Fruit fly (Drosophila melanogaster) whole organism, embryonic: ENCODE measurements around the gene CG10947.

Experiments
- Atf6 ChIP-seq: fragments of 200-800 bp; sonication (Bioruptor generic); IDR thresholded peaks from 2 replicates; pipeline ENCODE4 v1.3.6; 2022; ENCODE audit warnings: missing biosample characterization, missing genetic modification characterization
- CG1024 ChIP-seq: fragments of 200-800 bp; sonication (Bioruptor generic); IDR thresholded peaks from 2 replicates; pipeline ENCODE4 v1.3.6; 2022; ENCODE audit warnings: missing biosample characterization, missing genetic modification characterization
- CG12104 ChIP-seq: fragments of 200-800 bp; sonication (Bioruptor generic); optimal IDR thresholded peaks from 3 replicates; lab custom pipeline; 2016; ENCODE audit warnings: missing biosample characterization, missing genetic modification characterization
- CG1233 ChIP-seq: fragments of 200-800 bp; sonication (Bioruptor generic); optimal IDR thresholded peaks from 4 replicates; lab custom pipeline; 2018; ENCODE audit warnings: missing biosample characterization, mild to moderate bottlenecking, missing genetic modification characterization
- CG12659 ChIP-seq: fragments of 200-800 bp; sonication (Bioruptor generic); optimal IDR thresholded peaks from 3 replicates; lab custom pipeline; 2017; ENCODE audit warnings: mild to moderate bottlenecking, missing biosample characterization, missing genetic modification reagents, missing genetic modification characterization
- CG13894 ChIP-seq: fragments of 200-800 bp; sonication (Bioruptor generic); optimal IDR thresholded peaks from 3 replicates; lab custom pipeline; 2018; ENCODE audit warnings: missing biosample characterization, mild to moderate bottlenecking, missing genetic modification characterization, moderate library complexity
- CG14014 ChIP-seq: fragments of 200-800 bp; sonication (Bioruptor generic); IDR thresholded peaks from 2 replicates; pipeline ENCODE4 v1.3.6; 2022; ENCODE audit warnings: missing biosample characterization, missing genetic modification characterization
- CG15479 ChIP-seq: fragments of 200-800 bp; sonication (Bioruptor generic); optimal IDR thresholded peaks from 3 replicates; lab custom pipeline; 2019; ENCODE audit warnings: missing biosample characterization, mild to moderate bottlenecking, missing genetic modification characterization, moderate library complexity
- CG17186 ChIP-seq: fragments of 200-800 bp; sonication (Bioruptor generic); optimal IDR thresholded peaks from 3 replicates; lab custom pipeline; 2017; ENCODE audit warnings: missing biosample characterization, missing genetic modification reagents, missing genetic modification characterization
- CG33557 ChIP-seq: fragments of 200-800 bp; sonication (Bioruptor generic); optimal IDR thresholded peaks from 2 replicates; lab custom pipeline; 2019; ENCODE audit warnings: missing biosample characterization, mild to moderate bottlenecking, missing genetic modification characterization, moderate library complexity
- CG3407 ChIP-seq: fragments of 200-800 bp; sonication (Bioruptor generic); optimal IDR thresholded peaks from 2 replicates; lab custom pipeline; 2018; ENCODE audit warnings: missing biosample characterization, mild to moderate bottlenecking, missing genetic modification characterization
- CG34376 ChIP-seq: fragments of 200-800 bp; sonication (Bioruptor generic); optimal IDR thresholded peaks from 2 replicates; lab custom pipeline; 2018; ENCODE audit warnings: missing biosample characterization, mild to moderate bottlenecking, missing genetic modification characterization
- CG3838 ChIP-seq: fragments of 200-800 bp; sonication (Bioruptor generic); optimal IDR thresholded peaks from 3 replicates; lab custom pipeline; 2016; ENCODE audit warnings: missing biosample characterization, missing genetic modification characterization
- CG3995 ChIP-seq: fragments of 200-800 bp; sonication (Bioruptor generic); optimal IDR thresholded peaks from 3 replicates; lab custom pipeline; 2016; ENCODE audit warnings: missing biosample characterization, missing genetic modification characterization
- CG4617 ChIP-seq: fragments of 200-800 bp; sonication (Bioruptor generic); optimal IDR thresholded peaks from 3 replicates; lab custom pipeline; 2016; ENCODE audit warnings: missing biosample characterization, missing genetic modification characterization, borderline replicate concordance
- CG7786 ChIP-seq: fragments of 200-800 bp; sonication (Bioruptor generic); optimal IDR thresholded peaks from 2 replicates; lab custom pipeline; 2016; ENCODE audit warnings: missing biosample characterization, missing genetic modification characterization
- CG7839 ChIP-seq: fragments of 200-800 bp; sonication (Bioruptor generic); optimal IDR thresholded peaks from 3 replicates; lab custom pipeline; 2018; ENCODE audit warnings: missing biosample characterization, mild to moderate bottlenecking, missing genetic modification characterization, moderate library complexity
- CG8388 ChIP-seq: fragments of 200-800 bp; sonication (Bioruptor generic); optimal IDR thresholded peaks from 2 replicates; lab custom pipeline; 2019; ENCODE audit warnings: missing biosample characterization, mild to moderate bottlenecking, missing genetic modification characterization, moderate library complexity
- CG9797 ChIP-seq: fragments of 200-800 bp; sonication (Bioruptor generic); optimal IDR thresholded peaks from 3 replicates; lab custom pipeline; 2018; ENCODE audit warnings: missing biosample characterization, mild to moderate bottlenecking, missing genetic modification characterization
- Doc3 ChIP-seq: fragments of 200-800 bp; sonication (Bioruptor generic); IDR thresholded peaks from 3 replicates; pipeline ENCODE4 v1.3.6; 2022; ENCODE audit warnings: missing biosample characterization, missing genetic modification characterization; ENCODE audit not compliant: partially characterized antibody
- E2f2 ChIP-seq: fragments of 200-800 bp; sonication (Bioruptor generic); IDR thresholded peaks from 2 replicates; pipeline ENCODE4 v1.3.6; 2022; ENCODE audit warnings: missing biosample characterization, missing genetic modification characterization
- ERR ChIP-seq: fragments of 200-800 bp; sonication (Bioruptor generic); optimal IDR thresholded peaks from 2 replicates; lab custom pipeline; 2016; ENCODE audit warnings: missing biosample characterization, missing genetic modification characterization
- Gsc ChIP-seq: fragments of 200-800 bp; sonication (Bioruptor generic); IDR thresholded peaks from 2 replicates; pipeline ENCODE4 v1.3.6; 2022; ENCODE audit warnings: missing biosample characterization, missing genetic modification characterization
- Hr3 ChIP-seq: fragments of 200-800 bp; sonication (Bioruptor generic); optimal IDR thresholded peaks from 3 replicates; lab custom pipeline; 2016; ENCODE audit warnings: missing biosample characterization, missing genetic modification characterization
- Hr78 ChIP-seq, 2 experiments: fragments of 200-800 bp in 1 of 2; fragments of >200 bp in 1 of 2; sonication (Bioruptor generic) in 1 of 2; optimal IDR thresholded peaks; 2 replicates each; lab custom pipeline; 2017 to 2019; ENCODE audit warnings: missing biosample characterization in 2 of 2, missing genetic modification characterization in 2 of 2, mild to moderate bottlenecking in 1 of 2, moderate library complexity in 1 of 2
- MBD-R2 ChIP-seq: fragments of 200-800 bp; sonication (Bioruptor generic); IDR thresholded peaks from 2 replicates; pipeline ENCODE4 v1.3.6; 2022; ENCODE audit warnings: missing biosample characterization, missing genetic modification characterization
- Neu2 ChIP-seq: fragments of 200-800 bp; sonication (Bioruptor generic); optimal IDR thresholded peaks from 3 replicates; lab custom pipeline; 2016; ENCODE audit warnings: missing biosample characterization, missing genetic modification characterization, borderline replicate concordance
- Ravus ChIP-seq: fragments of 200-800 bp; sonication (Bioruptor generic); IDR thresholded peaks from 2 replicates; pipeline ENCODE4 v1.3.6; 2022; ENCODE audit warnings: missing biosample characterization, missing genetic modification characterization
- Scr ChIP-seq: fragments of 200-800 bp; sonication (Bioruptor generic); IDR thresholded peaks from 2 replicates; pipeline ENCODE4 v1.3.6; 2022; ENCODE audit warnings: missing biosample characterization, missing genetic modification characterization; ENCODE audit not compliant: partially characterized antibody
- Sox100B ChIP-seq: fragments of 200-800 bp; sonication (Bioruptor generic); optimal IDR thresholded peaks from 3 replicates; lab custom pipeline; 2018; ENCODE audit warnings: missing biosample characterization, mild to moderate bottlenecking, missing genetic modification characterization
- Xrp1 ChIP-seq: fragments of 200-800 bp; sonication (Bioruptor generic); IDR thresholded peaks from 2 replicates; pipeline ENCODE4 v1.3.6; 2022; ENCODE audit warnings: missing biosample characterization, missing genetic modification characterization
- emc ChIP-seq: fragments of 200-800 bp; sonication (Bioruptor generic); optimal IDR thresholded peaks from 2 replicates; lab custom pipeline; 2016; ENCODE audit warnings: missing biosample characterization, missing genetic modification characterization
- eve ChIP-seq, 2 experiments: fragments of >200 bp; optimal IDR thresholded peaks; 2 replicates each; lab custom pipeline; 2017; ENCODE audit warnings: missing biosample characterization in 2 of 2, missing genetic modification characterization in 2 of 2
- eyg ChIP-seq: fragments of 200-800 bp; sonication (Bioruptor generic); optimal IDR thresholded peaks from 3 replicates; lab custom pipeline; 2016; ENCODE audit warnings: missing biosample characterization, missing genetic modification characterization
- fd64A ChIP-seq: fragments of 200-800 bp; sonication (Bioruptor generic); optimal IDR thresholded peaks from 3 replicates; lab custom pipeline; 2018; ENCODE audit warnings: missing biosample characterization, mild to moderate bottlenecking, missing genetic modification characterization
- gfzf ChIP-seq: fragments of 200-800 bp; sonication (Bioruptor generic); optimal IDR thresholded peaks from 2 replicates; lab custom pipeline; 2016; ENCODE audit warnings: missing biosample characterization, mild to moderate bottlenecking, missing genetic modification characterization, moderate library complexity
- lov ChIP-seq, 2 experiments: fragments of 200-800 bp in 1 of 2; fragments of >200 bp in 1 of 2; sonication (Bioruptor generic) in 1 of 2; IDR thresholded peaks in 1 of 2; optimal IDR thresholded peaks in 1 of 2; 2 replicates in 1 of 2; 3 replicates in 1 of 2; pipeline versions ENCODE4 v1.3.6 to Lab custom; 2017 to 2022; ENCODE audit warnings: missing biosample characterization in 1 of 2, missing genetic modification characterization in 1 of 2
- mld ChIP-seq: fragments of 200-800 bp; sonication (Bioruptor generic); IDR thresholded peaks from 3 replicates; pipeline ENCODE4 v1.3.6; 2022; ENCODE audit warnings: missing biosample characterization, missing genetic modification characterization; ENCODE audit not compliant: partially characterized antibody
- p53 ChIP-seq: fragments of 200-800 bp; sonication (Bioruptor generic); optimal IDR thresholded peaks from 2 replicates; lab custom pipeline; 2016; ENCODE audit warnings: missing biosample characterization, missing genetic modification characterization
- phol ChIP-seq: fragments of 200-800 bp; sonication (Bioruptor generic); optimal IDR thresholded peaks from 3 replicates; lab custom pipeline; 2018; ENCODE audit warnings: missing biosample characterization, mild to moderate bottlenecking, missing genetic modification characterization, moderate library complexity
- pros ChIP-seq: fragments of 200-800 bp; sonication (Bioruptor generic); optimal IDR thresholded peaks from 3 replicates; lab custom pipeline; 2019; ENCODE audit warnings: missing biosample characterization, mild to moderate bottlenecking, missing genetic modification characterization, moderate library complexity
- seq ChIP-seq: fragments of 200-800 bp; sonication (Bioruptor generic); IDR thresholded peaks from 2 replicates; pipeline ENCODE4 v1.3.6; 2022; ENCODE audit warnings: missing biosample characterization, missing genetic modification characterization
- shn ChIP-seq: fragments of 200-800 bp; sonication (Bioruptor generic); optimal IDR thresholded peaks from 3 replicates; lab custom pipeline; 2016; ENCODE audit warnings: missing biosample characterization, missing genetic modification characterization
- so ChIP-seq: fragments of 200-800 bp; sonication (Bioruptor generic); IDR thresholded peaks from 3 replicates; pipeline ENCODE4 v1.3.6; 2022; ENCODE audit warnings: missing biosample characterization, missing genetic modification characterization
- ssp ChIP-seq: fragments of 200-800 bp; sonication (Bioruptor generic); IDR thresholded peaks from 2 replicates; pipeline ENCODE4 v1.3.6; 2022; ENCODE audit warnings: missing biosample characterization, missing genetic modification characterization
- tin ChIP-seq: fragments of 200-800 bp; sonication (Bioruptor generic); optimal IDR thresholded peaks from 3 replicates; lab custom pipeline; 2016; ENCODE audit warnings: missing biosample characterization, missing genetic modification characterization
- trem ChIP-seq: fragments of 200-800 bp; optimal IDR thresholded peaks from 3 replicates; lab custom pipeline; 2019; ENCODE audit warnings: missing biosample characterization, mild to moderate bottlenecking, missing genetic modification characterization, moderate library complexity
- vfl ChIP-seq: fragments of 200-800 bp; sonication (Bioruptor generic); optimal IDR thresholded peaks from 2 replicates; lab custom pipeline; 2016; ENCODE audit warnings: missing biosample characterization, missing genetic modification characterization

The CG10947 gene

DNA sequence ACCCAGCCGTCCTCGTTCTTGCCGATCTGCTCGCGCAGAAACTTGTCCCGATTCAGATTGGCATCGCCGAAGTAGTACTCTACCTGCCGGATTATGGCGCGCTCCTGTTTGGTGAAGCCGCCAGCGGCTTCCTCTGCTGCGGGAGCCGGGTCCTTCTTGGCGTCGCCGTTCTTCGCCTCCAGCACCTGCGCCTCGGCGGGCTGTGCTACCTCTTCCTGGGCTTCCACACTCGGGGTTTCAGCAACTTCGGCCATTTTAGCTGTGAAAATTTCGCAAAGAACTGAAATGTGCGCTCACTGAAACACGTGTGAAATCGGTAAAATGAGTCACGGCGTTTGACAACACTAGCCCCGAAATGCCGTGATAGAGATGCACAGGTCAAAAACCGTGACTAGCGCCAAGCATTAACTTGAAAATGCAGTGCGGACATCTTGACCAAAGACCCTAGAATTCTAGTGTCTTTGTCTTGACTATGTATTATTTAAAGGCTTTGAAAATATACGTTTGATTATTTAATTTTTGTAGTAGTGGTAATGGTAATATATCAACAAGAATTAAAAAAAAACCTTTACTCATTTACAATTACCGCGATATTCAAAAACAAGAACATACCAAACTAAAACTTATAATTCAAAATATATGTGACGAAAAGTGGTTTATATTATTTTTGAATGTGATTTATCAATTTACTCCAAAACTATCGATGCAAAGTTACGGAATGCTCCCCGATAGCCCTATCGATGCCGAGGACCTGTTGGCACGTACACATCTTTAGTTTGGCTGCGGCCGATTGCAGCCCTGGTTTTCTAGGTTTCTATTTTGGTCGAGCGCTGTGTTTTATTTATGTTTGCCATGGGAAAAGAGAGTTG is 64.7 kb downstream of the CG10947 start, which contains the start of the genes La and RtGEF (continued):
- TF ChIP-seq ssp (0 out of 2 replicates have a peak, but pooled peaks have one; percentile 46), CG3995 (GFP tag; lab: Kevin White, UChicago) (peak; percentile 98), CG34376 (GFP tag; lab: Kevin White, UChicago) (peak; percentile 24), Hr3 (GFP tag; lab: Kevin White, UChicago) (peak; percentile 57), CG15479 (GFP tag; lab: Kevin White, UChicago) (no peak), pros (GFP tag; lab: Kevin White, UChicago) (no peak), tin (GFP tag; lab: Kevin White, UChicago) (peak; percentile 48), phol (tag; lab: Kevin White, UChicago) (peak; percentile 68), CG7786 (peak; percentile 26), Hr78 (GFP tag; optimal IDR thresholded peaks at IDR 0.05; lab: Kevin White, UChicago) (no peak), Xrp1 (0 out of 2 replicates have a peak, but pooled peaks have one; percentile 26), CG12659 (GFP tag; lab: Kevin White, UChicago) (peak; percentile 60), Doc3 (peak; percentile 85), CG7839 (peak; percentile 39), MBD-R2 (GFP tag; lab: Robert Waterston, UW) (peak; percentile 53), CG17186 (GFP tag; lab: Kevin White, UChicago) (peak; percentile 42), trem (no peak), E2f2 (GFP tag; lab: Robert Waterston, UW) (peak; percentile 41), Sox100B (peak; percentile 48), CG3407 (no peak), CG14014 (GFP tag; lab: Robert Waterston, UW) (no peak), Atf6 (GFP tag; lab: Robert Waterston, UW) (no peak), shn (GFP tag; lab: Kevin White, UChicago) (peak; percentile 62), CG8388 (no peak), mld (GFP tag; lab: Robert Waterston, UW) (peak; percentile 90), CG9797 (GFP tag; lab: Kevin White, UChicago) (peak; percentile 19), lov (optimal IDR thresholded peaks at IDR 0.05; lab: Kevin White, UChicago) (no peak), lov (GFP tag; IDR thresholded peaks at IDR 0.05; lab: Robert Waterston, UW) (no peak), fd64A (GFP tag; lab: Kevin White, UChicago) (no peak), CG4617 (GFP tag; lab: Kevin White, UChicago) (peak; percentile 50), Ravus (GFP tag; lab: Robert Waterston, UW) (no peak), p53 (GFP tag; lab: Kevin White, UChicago) (no peak), CG12104 (no peak), CG1233 (GFP tag; lab: Kevin White, UChicago) (peak; percentile 13), gfzf (peak; percentile 26), ERR (GFP tag; lab: Kevin White, UChicago) (peak; percentile 2), Neu2 (no peak), CG13894 (tag; lab: Kevin White, UChicago) (peak; percentile 59), CG1024 (peak; percentile 34; the same call in 1 of the 2 replicates), eve (GFP tag; optimal IDR thresholded peaks at IDR 0.05; lab: Kevin White, UChicago) (no peak), so (GFP tag; lab: Robert Waterston, UW) (no peak), vfl (peak; percentile 47), CG33557 (GFP tag; lab: Kevin White, UChicago) (no peak), Scr (GFP tag; lab: Robert Waterston, UW) (peak; percentile 95), emc (GFP tag; lab: Kevin White, UChicago) (no peak), Gsc (GFP tag; lab: Robert Waterston, UW) (no peak), eyg (GFP tag; lab: Kevin White, UChicago) (peak; percentile 46), CG3838 (no peak), seq (GFP tag; lab: Robert Waterston, UW) (no peak)
